Worm (Caenorhabditis elegans) whole organism, mixed stage, embryonic: Measurements from ENCODE around the gene cnc-9.

Experiments used
- M03D4.4 ChIP-seq: sonication (generic microtip); optimal IDR thresholded peaks from 2 replicates; lab custom pipeline; 2017; ENCODE audit warnings: mild to moderate bottlenecking, missing genetic modification characterization, missing compliant biosample characterization
- bed-3 ChIP-seq: fragments of 200-800 bp; sonication (Bioruptor generic); optimal IDR thresholded peaks from 3 replicates; lab custom pipeline; 2018; ENCODE audit warnings: mild to moderate bottlenecking, missing genetic modification characterization, moderate library complexity, missing compliant biosample characterization
- blmp-1 ChIP-seq: fragments of 150-350 bp; optimal IDR thresholded peaks from 2 replicates; lab custom pipeline; 2014; ENCODE audit warnings: missing biosample characterization, missing genetic modification characterization
- ceh-39 ChIP-seq: fragments of 150-350 bp; optimal IDR thresholded peaks from 2 replicates; lab custom pipeline; 2014; ENCODE audit warnings: missing biosample characterization, missing genetic modification characterization
- ceh-83 ChIP-seq: fragments of 200-800 bp; sonication (Bioruptor generic); optimal IDR thresholded peaks from 2 replicates; lab custom pipeline; 2018; ENCODE audit warnings: mild to moderate bottlenecking, missing genetic modification characterization, missing compliant biosample characterization
- ces-1 ChIP-seq: fragments of 150-350 bp; optimal IDR thresholded peaks from 2 replicates; lab custom pipeline; 2014; ENCODE audit warnings: missing biosample characterization, missing genetic modification reagents, missing genetic modification characterization
- cnd-1 ChIP-seq: fragments of 200-800 bp; sonication (Bioruptor generic); optimal IDR thresholded peaks from 2 replicates; lab custom pipeline; 2018; ENCODE audit warnings: mild to moderate bottlenecking, missing genetic modification characterization, missing compliant biosample characterization
- elt-1 ChIP-seq: sonication (generic microtip); optimal IDR thresholded peaks from 2 replicates; lab custom pipeline; 2017; ENCODE audit warnings: missing genetic modification characterization, mild to moderate bottlenecking, missing compliant biosample characterization, antibody characterized with exemption, moderate library complexity, borderline replicate concordance; ENCODE audit not compliant: insufficient read depth
- elt-3 ChIP-seq: fragments of 150-350 bp; optimal IDR thresholded peaks from 2 replicates; lab custom pipeline; 2014; ENCODE audit warnings: missing biosample characterization, missing genetic modification characterization
- flh-1 ChIP-seq: fragments of 200-800 bp; sonication (Bioruptor generic); optimal IDR thresholded peaks from 2 replicates; lab custom pipeline; 2018; ENCODE audit warnings: mild to moderate bottlenecking, missing genetic modification characterization, moderate library complexity, missing compliant biosample characterization
- ham-2 ChIP-seq: fragments of 200-800 bp; sonication (Bioruptor generic); optimal IDR thresholded peaks from 2 replicates; lab custom pipeline; 2018; ENCODE audit warnings: mild to moderate bottlenecking, missing genetic modification characterization, missing compliant biosample characterization
- hlh-1 ChIP-seq: fragments of 150-350 bp; optimal IDR thresholded peaks from 2 replicates; lab custom pipeline; 2014; ENCODE audit warnings: missing biosample characterization, missing genetic modification reagents, missing genetic modification characterization
- lin-13 ChIP-seq: fragments of 150-350 bp; optimal IDR thresholded peaks from 2 replicates; lab custom pipeline; 2014; ENCODE audit warnings: missing biosample characterization, missing genetic modification characterization
- lin-32 ChIP-seq: fragments of 200-800 bp; sonication (Bioruptor generic); optimal IDR thresholded peaks from 2 replicates; lab custom pipeline; 2018; ENCODE audit warnings: mild to moderate bottlenecking, missing genetic modification characterization, missing compliant biosample characterization
- mep-1 ChIP-seq: fragments of 150-350 bp; optimal IDR thresholded peaks from 2 replicates; lab custom pipeline; 2017; ENCODE audit warnings: missing biosample characterization, missing genetic modification reagents, missing genetic modification characterization, inconsistent platforms
- nhr-2 ChIP-seq: fragments of 150-350 bp; optimal IDR thresholded peaks from 2 replicates; lab custom pipeline; 2014; ENCODE audit warnings: missing biosample characterization, missing genetic modification characterization
- nhr-237 ChIP-seq: fragments of 150-350 bp; optimal IDR thresholded peaks from 2 replicates; lab custom pipeline; 2014; ENCODE audit warnings: missing biosample characterization, missing genetic modification characterization
- nhr-28 ChIP-seq: fragments of 150-350 bp; optimal IDR thresholded peaks from 2 replicates; lab custom pipeline; 2014; ENCODE audit warnings: missing biosample characterization, missing genetic modification characterization
- nhr-76 ChIP-seq: sonication (generic microtip); optimal IDR thresholded peaks from 2 replicates; lab custom pipeline; 2017; ENCODE audit warnings: missing biosample characterization, missing genetic modification characterization
- pha-4 ChIP-seq: fragments of 150-350 bp; optimal IDR thresholded peaks from 2 replicates; lab custom pipeline; 2018; ENCODE audit warnings: missing biosample characterization, missing genetic modification reagents, missing genetic modification characterization
- sem-2 ChIP-seq: fragments of 200-800 bp; sonication (Bioruptor generic); optimal IDR thresholded peaks from 2 replicates; lab custom pipeline; 2018; ENCODE audit warnings: mild to moderate bottlenecking, missing genetic modification characterization, missing compliant biosample characterization
- snpc-4 ChIP-seq: fragments of 150-350 bp; optimal IDR thresholded peaks from 2 replicates; lab custom pipeline; 2014; ENCODE audit warnings: missing biosample characterization, missing genetic modification characterization
- sptf-1 ChIP-seq: sonication (generic microtip); optimal IDR thresholded peaks from 2 replicates; lab custom pipeline; 2017; ENCODE audit warnings: mild to moderate bottlenecking, missing genetic modification characterization, moderate library complexity, missing compliant biosample characterization
- tbx-8 ChIP-seq: fragments of 200-800 bp; sonication (Bioruptor generic); optimal IDR thresholded peaks from 2 replicates; lab custom pipeline; 2018; ENCODE audit warnings: mild to moderate bottlenecking, missing genetic modification characterization, moderate library complexity, missing compliant biosample characterization
- unc-120 ChIP-seq: sonication (generic microtip); optimal IDR thresholded peaks from 2 replicates; lab custom pipeline; 2017; ENCODE audit warnings: missing genetic modification characterization, missing compliant biosample characterization; ENCODE audit not compliant: poor library complexity, severe bottlenecking
- unc-39 ChIP-seq: fragments of 150-350 bp; optimal IDR thresholded peaks from 2 replicates; lab custom pipeline; 2014; ENCODE audit warnings: missing biosample characterization, missing genetic modification characterization
- unc-62 ChIP-seq: fragments of 150-350 bp; optimal IDR thresholded peaks from 2 replicates; lab custom pipeline; 2014; ENCODE audit warnings: missing biosample characterization, missing genetic modification reagents, missing genetic modification characterization
- zip-8 ChIP-seq: fragments of 150-350 bp; optimal IDR thresholded peaks from 2 replicates; lab custom pipeline; 2014; ENCODE audit warnings: missing biosample characterization, missing genetic modification characterization
- ztf-11 ChIP-seq: fragments of 150-350 bp; optimal IDR thresholded peaks from 2 replicates; lab custom pipeline; 2014; ENCODE audit warnings: missing biosample characterization, missing genetic modification characterization

cnc-9 gene

DNA sequence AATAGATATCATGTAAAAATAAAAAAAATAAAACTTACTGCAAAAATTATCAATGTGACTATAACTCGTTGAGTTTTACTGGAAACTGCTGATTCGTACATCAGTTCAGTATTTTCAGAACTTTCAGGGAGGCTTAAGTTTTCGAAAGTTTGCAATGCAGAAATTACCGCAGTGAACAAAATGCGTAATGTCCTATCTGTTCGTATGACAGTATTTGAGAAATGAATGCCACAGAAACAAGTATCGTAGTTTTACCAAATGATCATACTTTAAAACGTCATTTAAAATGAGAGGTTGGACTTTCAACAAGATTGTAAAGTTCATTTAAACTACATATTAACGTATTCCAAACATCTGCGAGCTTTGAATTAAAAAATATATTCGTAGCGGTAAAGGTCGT lies 43.3 kb downstream of the cnc-9 start, which contains the start of gene C03G6.21:
Gene C03G6.21, minus strand, starts transcription at position 101 of the 400 bp plus-strand sequence.
- TF ChIP-seq nhr-28 (tag; lab: Kevin White, UChicago), result no peak
- no peak for TF ChIP-seq elt-3
- no peak for TF ChIP-seq flh-1
- TF ChIP-seq hlh-1 (tag; lab: Kevin White, UChicago), result no peak
- no peak for TF ChIP-seq ham-2 (GFP tag; lab: Kevin White, UChicago)
- TF ChIP-seq mep-1 (tag; lab: Kevin White, UChicago), result no peak
- no peak for TF ChIP-seq unc-62 (GFP tag; lab: Kevin White, UChicago)
- TF ChIP-seq lin-32 (GFP tag; lab: Kevin White, UChicago), result no peak
- no peak for TF ChIP-seq nhr-76
- TF ChIP-seq unc-39 (tag; lab: Kevin White, UChicago), result no peak
- no peak for TF ChIP-seq snpc-4
- TF ChIP-seq, all 35 proteins: peak for 0

- TF ChIP-seq unc-39 (tag; lab: Kevin White, UChicago), result no peak
- TF ChIP-seq ztf-11 (tag; lab: Kevin White, UChicago), result no peak
- no peak for TF ChIP-seq nhr-28 (tag; lab: Kevin White, UChicago)
- no peak for TF ChIP-seq blmp-1 (tag; lab: Kevin White, UChicago)
- TF ChIP-seq cnd-1 (tag; lab: Kevin White, UChicago), result no peak
These were observed 44.5 kb downstream of the cnc-9 start, which contains the start of gene tag-293 for ce11 chrV:7355464-7355863. Gene tag-293 (minus strand): TSS chrV:7355564.

- TF ChIP-seq bed-3 (GFP tag; lab: Kevin White, UChicago) (no peak), snpc-4 (no peak), ceh-83 (no peak), lin-13 (tag; lab: Kevin White, UChicago) (no peak), elt-1 (tag; lab: Kevin White, UChicago) (no peak), sem-2 (GFP tag; lab: Kevin White, UChicago) (no peak), flh-1 (no peak), zip-8 (tag; lab: Kevin White, UChicago) (no peak), unc-120 (tag; lab: Kevin White, UChicago) (no peak), nhr-237 (tag; lab: Kevin White, UChicago) (no peak), mep-1 (tag; lab: Kevin White, UChicago) (no peak), ceh-39 (no peak), unc-62 (GFP tag; lab: Kevin White, UChicago) (no peak), pha-4 (tag; lab: Kevin White, UChicago) (no peak), ces-1 (GFP tag; lab: Kevin White, UChicago) (no peak), M03D4.4 (tag; lab: Kevin White, UChicago) (no peak)
These were observed 46.4 kb downstream of the cnc-9 start for ce11 chrV:7353602-7354001.

DNA sequence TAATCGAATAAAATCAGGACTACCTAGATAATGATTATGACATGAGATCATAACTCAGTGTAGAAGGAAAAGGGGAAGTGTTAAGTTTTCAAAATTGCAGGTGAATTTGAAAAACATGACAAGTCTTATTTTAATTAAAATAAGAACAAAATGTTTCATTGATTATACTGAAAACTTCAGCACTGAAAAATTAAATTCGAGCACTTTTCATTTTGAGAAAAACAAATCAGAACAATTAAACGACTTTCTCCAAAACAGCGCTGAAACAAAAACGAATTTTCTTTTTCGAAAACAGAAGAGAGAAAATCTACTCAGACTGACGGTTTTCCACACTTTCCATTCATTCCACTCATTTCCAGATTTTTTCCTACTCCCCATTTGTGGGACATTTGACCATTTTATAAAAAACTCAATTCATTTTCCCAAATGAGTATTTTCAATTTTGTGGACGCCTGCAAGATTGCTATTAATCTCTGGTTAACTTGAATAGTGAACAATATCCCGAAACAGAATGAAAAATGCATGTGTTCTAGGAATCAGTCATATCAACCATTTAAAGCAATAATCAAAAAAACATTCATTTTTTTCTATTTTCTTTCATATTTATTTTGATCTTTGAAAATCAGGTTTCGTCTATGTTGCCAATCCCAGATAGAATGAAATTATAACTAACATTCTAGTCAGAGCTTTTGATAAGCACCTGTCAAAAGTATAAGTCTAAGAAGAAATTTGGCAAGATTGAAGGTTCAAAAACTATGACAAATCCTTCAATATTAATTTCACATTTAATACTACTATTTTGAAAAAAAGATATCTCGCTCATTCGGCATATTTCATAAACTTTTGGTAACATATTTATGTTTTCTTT lies 47.6 kb downstream of the cnc-9 start, which contains the start of the genes srh-231 and srh-275:
Gene srh-231, minus strand, starts transcription at position 51 of the 868 bp plus-strand sequence.
Gene srh-275, plus strand, starts transcription at position 818 of the 868 bp plus-strand sequence.
- TF ChIP-seq elt-1 (tag; lab: Kevin White, UChicago) (no peak), bed-3 (GFP tag; lab: Kevin White, UChicago) (no peak), nhr-28 (tag; lab: Kevin White, UChicago) (no peak), tbx-8 (GFP tag; lab: Kevin White, UChicago) (no peak), sptf-1 (tag; lab: Kevin White, UChicago) (no peak), hlh-1 (tag; lab: Kevin White, UChicago) (no peak), nhr-2 (tag; lab: Kevin White, UChicago) (no peak)
